Worm (Caenorhabditis elegans) whole organism, L4/young adult: ENCODE results near the gene clec-40.

ENCODE experiments used
- W03F9.2 ChIP-seq: fragments of 150-350 bp; optimal IDR thresholded peaks from 2 replicates; lab custom pipeline; 2014; ENCODE audit warnings: missing biosample characterization, missing genetic modification characterization
- dao-5 ChIP-seq: sonication (generic microtip); optimal IDR thresholded peaks from 2 replicates; lab custom pipeline; 2016; ENCODE audit warnings: missing genotype, missing genetic modification characterization, moderate library complexity, missing compliant biosample characterization
- him-1 ChIP-seq: sonication (generic microtip); optimal IDR thresholded peaks from 2 replicates; lab custom pipeline; 2016; ENCODE audit warnings: missing genotype, missing genetic modification reagents, missing genetic modification characterization, missing compliant biosample characterization

Gene clec-40

ce11 chrV:16840961-16841360, at the start of gene clec-40:
Gene clec-40 (minus strand): TSS chrV:16841061.
- TF ChIP-seq him-1 (no peak), dao-5 (tag; lab: Kevin White, UChicago) (no peak), W03F9.2 (tag; lab: Kevin White, UChicago) (no peak)

ce11 chrV:16888788-16889325, 48.0 kb upstream of the clec-40 start, which contains the start of the genes ifas-2 and fbxa-44:
Gene ifas-2 (minus strand): TSS chrV:16888888.
Gene fbxa-44 (plus strand): TSS chrV:16889275.
- no peak for TF ChIP-seq W03F9.2 (tag; lab: Kevin White, UChicago)

- TF ChIP-seq W03F9.2 (tag; lab: Kevin White, UChicago) (no peak), dao-5 (tag; lab: Kevin White, UChicago) (no peak), him-1 (no peak)
Observed at ce11 chrV:16884744-16885143, 43.9 kb upstream of the clec-40 start, which contains the start of gene F09C6.13. Gene F09C6.13 (plus strand): TSS chrV:16885044.

- no peak for TF ChIP-seq W03F9.2 (tag; lab: Kevin White, UChicago)
- TF ChIP-seq dao-5 (tag; lab: Kevin White, UChicago): no peak
- no peak for TF ChIP-seq him-1
Observed at ce11 chrV:16882260-16882918, 41.5 kb upstream of the clec-40 start, which contains the start of the genes F09C6.11 and F09C6.12. Gene F09C6.11 (minus strand): TSS chrV:16882310. Gene F09C6.12 (plus strand): TSS chrV:16882868.

ce11 chrV:16880679-16881078, 39.8 kb upstream of the clec-40 start, which contains the start of gene F09C6.14:
Gene F09C6.14 (plus strand): TSS chrV:16880979.
- TF ChIP-seq W03F9.2 (tag; lab: Kevin White, UChicago): no peak
- TF ChIP-seq dao-5 (tag; lab: Kevin White, UChicago): no peak
- no peak for TF ChIP-seq him-1

ce11 chrV:16880054-16880453, 39.2 kb upstream of the clec-40 start, which contains the start of gene F09C6.3:
Gene F09C6.3 (minus strand): TSS chrV:16880154.
- TF ChIP-seq W03F9.2 (tag; lab: Kevin White, UChicago) (no peak), him-1 (no peak), dao-5 (tag; lab: Kevin White, UChicago) (no peak)

ce11 chrV:16879532-16879931, 38.7 kb upstream of the clec-40 start:
- TF ChIP-seq W03F9.2 (tag; lab: Kevin White, UChicago): no peak
- TF ChIP-seq dao-5 (tag; lab: Kevin White, UChicago): no peak
- no peak for TF ChIP-seq him-1

ce11 chrV:16874966-16875365, 34.1 kb upstream of the clec-40 start, which contains the start of gene F49A5.10:
Gene F49A5.10 (plus strand): TSS chrV:16875266.
- no peak for TF ChIP-seq dao-5 (tag; lab: Kevin White, UChicago)
- TF ChIP-seq W03F9.2 (tag; lab: Kevin White, UChicago): no peak
- no peak for TF ChIP-seq him-1

ce11 chrV:16873642-16874041, 32.8 kb upstream of the clec-40 start, which contains the start of gene srw-23:
Gene srw-23 (plus strand): TSS chrV:16873942.
- TF ChIP-seq him-1 (no peak), W03F9.2 (tag; lab: Kevin White, UChicago) (no peak), dao-5 (tag; lab: Kevin White, UChicago) (no peak)

ce11 chrV:16871387-16871786, 30.5 kb upstream of the clec-40 start, which contains the start of gene thn-4:
Gene thn-4 (minus strand): TSS chrV:16871487.
- TF ChIP-seq W03F9.2 (tag; lab: Kevin White, UChicago): no peak
- no peak for TF ChIP-seq him-1
- no peak for TF ChIP-seq dao-5 (tag; lab: Kevin White, UChicago)

- TF ChIP-seq him-1 (no peak), dao-5 (tag; lab: Kevin White, UChicago) (no peak), W03F9.2 (tag; lab: Kevin White, UChicago) (no peak)
Observed at ce11 chrV:16869740-16870139, 28.9 kb upstream of the clec-40 start, which contains the start of gene clec-33. Gene clec-33 (minus strand): TSS chrV:16869840.

ce11 chrV:16865404-16865803, 24.5 kb upstream of the clec-40 start, which contains the start of gene clec-28:
Gene clec-28 (plus strand): TSS chrV:16865704.
- TF ChIP-seq W03F9.2 (tag; lab: Kevin White, UChicago) (no peak), him-1 (no peak), dao-5 (tag; lab: Kevin White, UChicago) (no peak)

- TF ChIP-seq W03F9.2 (tag; lab: Kevin White, UChicago) (no peak), him-1 (no peak), dao-5 (tag; lab: Kevin White, UChicago) (no peak)
Observed at ce11 chrV:16861719-16862118, 20.9 kb upstream of the clec-40 start, which contains the start of the genes clec-32 and clec-24. Gene clec-32 (minus strand): TSS chrV:16861819. Gene clec-24 (plus strand): TSS chrV:16862012.

ce11 chrV:16857977-16858479, 17.2 kb upstream of the clec-40 start, which contains the start of the genes clec-31 and clec-22:
Gene clec-31 (minus strand): TSS chrV:16858077.
Gene clec-22 (plus strand): TSS chrV:16858429.
- no peak for TF ChIP-seq him-1
- TF ChIP-seq dao-5 (tag; lab: Kevin White, UChicago): no peak
- no peak for TF ChIP-seq W03F9.2 (tag; lab: Kevin White, UChicago)
